Fruit fly (Drosophila melanogaster): ENCODE data around the gene Prp3.
A peak's percentile ranks its signal among the peaks of the same experiment; 100 is the strongest.

- TF ChIP-seq esn (GFP tag; optimal IDR thresholded peaks at IDR 0.05) (peak; percentile 30), CG1621 (tag; optimal IDR thresholded peaks at IDR 0.05) (no peak), Sox102F (GFP tag; optimal IDR thresholded peaks at IDR 0.05) (peak; percentile 9), Eip75B (GFP tag; optimal IDR thresholded peaks at IDR 0.05) (no peak), vri (GFP tag; optimal IDR thresholded peaks at IDR 0.05) (peak; percentile 20), lz (GFP tag; optimal IDR thresholded peaks at IDR 0.05) (no peak), Hr38 (GFP tag; optimal IDR thresholded peaks at IDR 0.05) (no peak), pdm3 (GFP tag; optimal IDR thresholded peaks at IDR 0.05) (no peak), CG15336 (GFP tag; IDR thresholded peaks at IDR 0.05) (peak; percentile 51), Eip78C (GFP tag) (peak; percentile 66), Blimp-1 (GFP tag; optimal IDR thresholded peaks at IDR 0.05) (no peak), CG11762 (GFP tag; optimal IDR thresholded peaks at IDR 0.05; ENCODE audit: insufficient read depth) (no peak)
These were observed 22.8 kb downstream of the Prp3 start for dm6 chr3L:19932917-19933316.
